Worm (Caenorhabditis elegans): ENCODE measurements around the gene F55H2.5.

Gene F55H2.5

ce11 chrIII:9494209-9494608, 17.1 kb upstream of the F55H2.5 start:
- TF ChIP-seq madf-10 (tag; optimal IDR thresholded peaks at IDR 0.05) (no peak), zfh-2 (GFP tag; conservative IDR thresholded peaks at IDR 0.05) (no peak), attf-3 (GFP tag; conservative IDR thresholded peaks at IDR 0.05) (no peak), snpc-3.4 (tag; optimal IDR thresholded peaks at IDR 0.05) (no peak)

- TF ChIP-seq F55B11.4 (tag; optimal IDR thresholded peaks at IDR 0.05; ENCODE audit: borderline replicate concordance, insufficient read depth): no peak
- no peak for TF ChIP-seq mel-28 (tag; optimal IDR thresholded peaks at IDR 0.05; ENCODE audit: borderline replicate concordance)
- TF ChIP-seq hrde-1 (tag; optimal IDR thresholded peaks at IDR 0.05; ENCODE audit: borderline replicate concordance): no peak
- TF ChIP-seq madf-8 (GFP tag; conservative IDR thresholded peaks at IDR 0.05): no peak
- no peak for TF ChIP-seq nhr-27 (tag; optimal IDR thresholded peaks at IDR 0.05)
- no peak for TF ChIP-seq ZK185.1 (tag; optimal IDR thresholded peaks at IDR 0.05; ENCODE audit: poor library complexity, severe bottlenecking)
- TF ChIP-seq ceh-91 (GFP tag; IDR thresholded peaks at IDR 0.05): no peak
- TF ChIP-seq madf-6 (GFP tag; IDR thresholded peaks at IDR 0.05): no peak
- TF ChIP-seq cebp-2 (GFP tag; IDR thresholded peaks at IDR 0.05): no peak
- no peak for TF ChIP-seq tbx-9 (tag; optimal IDR thresholded peaks at IDR 0.05; ENCODE audit: borderline replicate concordance)
- no peak for TF ChIP-seq unc-130 (GFP tag; optimal IDR thresholded peaks at IDR 0.05)
- TF ChIP-seq ceh-58 (GFP tag; IDR thresholded peaks at IDR 0.05): no peak
- no peak for TF ChIP-seq lag-1 (GFP tag; IDR thresholded peaks at IDR 0.05)
- TF ChIP-seq pha-4 (tag; optimal IDR thresholded peaks at IDR 0.05): no peak
- TF ChIP-seq tlf-1 (GFP tag; optimal IDR thresholded peaks at IDR 0.05): no peak
- no peak for TF ChIP-seq tbp1 (GFP tag; optimal IDR thresholded peaks at IDR 0.05)
- TF ChIP-seq snpc-1.1 (tag; optimal IDR thresholded peaks at IDR 0.05; ENCODE audit: insufficient read depth): no peak
- TF ChIP-seq lin-54 (GFP tag; optimal IDR thresholded peaks at IDR 0.05): no peak
- no peak for TF ChIP-seq madf-10 (tag; optimal IDR thresholded peaks at IDR 0.05)
- no peak for TF ChIP-seq athp-1 (tag; optimal IDR thresholded peaks at IDR 0.05)
Measured at ce11 chrIII:9496083-9496482, 15.2 kb upstream of the F55H2.5 start.

DNA sequence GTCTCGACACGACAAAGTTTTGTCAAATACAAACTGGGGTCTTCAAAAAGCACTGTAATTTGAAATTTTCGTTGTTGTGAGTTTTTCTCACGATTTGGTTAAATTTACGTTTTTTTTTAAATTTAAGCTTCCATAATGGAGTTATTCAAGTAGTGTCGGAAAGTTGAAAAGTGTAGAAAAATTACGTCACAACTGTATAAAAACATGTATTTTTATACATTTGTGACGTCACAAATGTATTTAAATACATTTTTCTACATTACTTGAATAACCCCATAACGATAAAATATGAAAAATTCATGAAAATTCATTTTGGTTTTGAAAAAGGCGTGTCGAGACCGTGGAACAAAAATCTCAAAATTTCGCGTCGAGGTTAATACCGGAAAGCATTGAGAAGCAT, 13.9 kb upstream of the F55H2.5 start:
- TF ChIP-seq F49E8.2 (tag; optimal IDR thresholded peaks at IDR 0.05; ENCODE audit: insufficient read depth) (no peak), dpff-1 (tag; optimal IDR thresholded peaks at IDR 0.05) (no peak), ceh-40 (GFP tag; IDR thresholded peaks at IDR 0.05) (no peak), ztf-25 (GFP tag; IDR thresholded peaks at IDR 0.05) (no peak), efl-1 (GFP tag; optimal IDR thresholded peaks at IDR 0.05) (no peak), madf-8 (GFP tag; conservative IDR thresholded peaks at IDR 0.05) (no peak), F52B5.7 (tag; optimal IDR thresholded peaks at IDR 0.05) (no peak), F55B11.4 (tag; optimal IDR thresholded peaks at IDR 0.05; ENCODE audit: borderline replicate concordance, insufficient read depth) (no peak), nhr-120 (GFP tag; IDR thresholded peaks at IDR 0.05) (no peak), ceh-79 (tag; optimal IDR thresholded peaks at IDR 0.05) (no peak)

DNA sequence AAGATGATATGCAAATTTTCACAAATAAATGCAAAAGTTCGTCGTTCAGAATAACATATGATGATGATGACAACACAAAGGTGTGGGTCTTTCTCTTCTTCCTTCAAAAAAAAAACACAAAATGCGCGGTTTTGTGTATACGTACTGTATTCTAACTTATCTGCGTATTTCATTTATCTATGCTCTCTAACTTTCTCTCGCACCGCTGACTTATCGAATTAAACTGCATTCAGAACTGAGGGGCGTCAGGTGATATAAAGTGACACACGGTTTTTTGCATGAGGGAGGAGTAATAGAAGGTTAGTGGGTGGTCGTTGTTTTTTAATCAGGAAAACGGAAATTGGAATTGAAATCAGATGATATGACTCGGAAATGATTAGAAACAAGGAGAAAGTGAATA, 11.0 kb upstream of the F55H2.5 start, which contains the start of gene sod-4:
Gene sod-4 (minus strand): TSS at position 109 of the 400 bp plus-strand sequence.
- TF ChIP-seq pbrm-1 (GFP tag; IDR thresholded peaks at IDR 0.05): no peak
- TF ChIP-seq rpc-1 (optimal IDR thresholded peaks at IDR 0.05): no peak
- TF ChIP-seq rpc-1 (tag; optimal IDR thresholded peaks at IDR 0.05): no peak
- no peak for TF ChIP-seq ztf-3 (GFP tag; optimal IDR thresholded peaks at IDR 0.05)
- TF ChIP-seq snpc-4 (GFP tag; optimal IDR thresholded peaks at IDR 0.05): no peak
- no peak for TF ChIP-seq snpc-4 (tag; optimal IDR thresholded peaks at IDR 0.05)
- TF ChIP-seq attf-6 (GFP tag; IDR thresholded peaks at IDR 0.05): no peak
- TF ChIP-seq lin-40 (tag; optimal IDR thresholded peaks at IDR 0.05): no peak
- TF ChIP-seq nhr-80 (tag; optimal IDR thresholded peaks at IDR 0.05): peak; percentile 47
- TF ChIP-seq cebp-1 (GFP tag; IDR thresholded peaks at IDR 0.05): no peak
- TF ChIP-seq cebp-1 (tag; optimal IDR thresholded peaks at IDR 0.05): peak; percentile 25
- TF ChIP-seq attf-5 (GFP tag; optimal IDR thresholded peaks at IDR 0.05): peak; percentile 12
- TF ChIP-seq F49E8.2 (tag; optimal IDR thresholded peaks at IDR 0.05; ENCODE audit: insufficient read depth): no peak
- peak; percentile 45; the same call in 1 of the 2 replicates for TF ChIP-seq hmg-1.2 (GFP tag; IDR thresholded peaks at IDR 0.05)

Data from whole organism, young adult.